Worm (Caenorhabditis elegans) whole organism, early embryonic: Measurements from ENCODE around the gene F13H8.12.

Source experiments
- B0310.2 ChIP-seq: sonication (generic microtip); optimal IDR thresholded peaks from 2 replicates; lab custom pipeline; 2016; ENCODE audit warnings: mild to moderate bottlenecking, missing genetic modification characterization, missing compliant biosample characterization
- F13C5.2 ChIP-seq: sonication (generic microtip); optimal IDR thresholded peaks from 2 replicates; lab custom pipeline; 2017; ENCODE audit warnings: mild to moderate bottlenecking, missing genetic modification characterization, inconsistent platforms, missing compliant biosample characterization
- ama-1 ChIP-seq: fragments of 150-350 bp; optimal IDR thresholded peaks from 2 replicates; lab custom pipeline; 2014
- ceh-36 ChIP-seq: sonication (generic microtip); optimal IDR thresholded peaks from 2 replicates; lab custom pipeline; 2016; ENCODE audit warnings: missing genetic modification characterization, inconsistent platforms, missing compliant biosample characterization
- ets-7 ChIP-seq: sonication (generic microtip); optimal IDR thresholded peaks from 2 replicates; lab custom pipeline; 2016; ENCODE audit warnings: missing genotype, missing genetic modification characterization, missing compliant biosample characterization
- flt-1 ChIP-seq: fragments of 200-800 bp; sonication (Bioruptor generic); IDR thresholded peaks from 2 replicates; pipeline ENCODE4 v1.3.6; 2022; ENCODE audit warnings: missing genetic modification characterization, missing compliant biosample characterization
- hmbx-1 ChIP-seq: sonication (generic microtip); optimal IDR thresholded peaks from 2 replicates; lab custom pipeline; 2016; ENCODE audit warnings: mild to moderate bottlenecking, missing genetic modification characterization, missing compliant biosample characterization
- hmg-4 ChIP-seq: fragments of 200-800 bp; sonication (Bioruptor generic); optimal IDR thresholded peaks from 2 replicates; lab custom pipeline; 2018; ENCODE audit warnings: mild to moderate bottlenecking, missing genetic modification characterization, missing compliant biosample characterization
- pes-1 ChIP-seq: fragments of 200-800 bp; sonication (Bioruptor generic); IDR thresholded peaks from 2 replicates; pipeline ENCODE4 v1.3.6; 2022; ENCODE audit warnings: missing genetic modification reagents, missing genetic modification characterization, missing compliant biosample characterization
- scrt-1 ChIP-seq: fragments of 200-800 bp; sonication (Bioruptor generic); IDR thresholded peaks from 2 replicates; pipeline ENCODE4 v1.3.6; 2022; ENCODE audit warnings: missing genetic modification characterization, missing compliant biosample characterization
- sea-1 ChIP-seq: fragments of 200-800 bp; sonication (Bioruptor generic); conservative IDR thresholded peaks from 2 replicates; pipeline ENCODE4 v1.3.6; 2022; ENCODE audit warnings: missing genetic modification characterization, missing compliant biosample characterization
- tbx-11 ChIP-seq: fragments of 200-800 bp; sonication (Bioruptor generic); IDR thresholded peaks from 2 replicates; pipeline ENCODE4 v1.3.6; 2022; ENCODE audit warnings: missing genetic modification characterization, missing compliant biosample characterization
- tbx-37 ChIP-seq: fragments of 200-800 bp; sonication (Bioruptor generic); conservative IDR thresholded peaks from 2 replicates; pipeline ENCODE4 v1.3.6; 2022; ENCODE audit warnings: missing genetic modification reagents, missing genetic modification characterization, missing compliant biosample characterization
- tra-4 ChIP-seq: sonication (generic microtip); optimal IDR thresholded peaks from 2 replicates; lab custom pipeline; 2017; ENCODE audit warnings: missing genetic modification characterization, missing compliant biosample characterization

ce11 chrII:6260684-6261083, 1.6 kb upstream of the F13H8.12 start, which contains the start of gene nmgp-1:
- TF ChIP-seq scrt-1 (GFP tag; lab: Robert Waterston, UW) (no peak), ceh-36 (tag; lab: Kevin White, UChicago) (no peak), tbx-11 (GFP tag; lab: Robert Waterston, UW) (no peak), tbx-37 (GFP tag; lab: Robert Waterston, UW) (no peak), F13C5.2 (tag; lab: Kevin White, UChicago) (no peak), tra-4 (tag; lab: Kevin White, UChicago) (no peak), hmbx-1 (tag; lab: Kevin White, UChicago) (no peak), hmg-4 (no peak), ama-1 (lab: Kevin White, UChicago) (no peak), flt-1 (GFP tag; lab: Robert Waterston, UW) (no peak), pes-1 (GFP tag; lab: Robert Waterston, UW) (no peak), ets-7 (no peak), sea-1 (GFP tag; lab: Robert Waterston, UW) (no peak), B0310.2 (tag; lab: Kevin White, UChicago) (no peak)
